Fruit fly (Drosophila melanogaster): ENCODE measurements around the gene CG45065.

DNA sequence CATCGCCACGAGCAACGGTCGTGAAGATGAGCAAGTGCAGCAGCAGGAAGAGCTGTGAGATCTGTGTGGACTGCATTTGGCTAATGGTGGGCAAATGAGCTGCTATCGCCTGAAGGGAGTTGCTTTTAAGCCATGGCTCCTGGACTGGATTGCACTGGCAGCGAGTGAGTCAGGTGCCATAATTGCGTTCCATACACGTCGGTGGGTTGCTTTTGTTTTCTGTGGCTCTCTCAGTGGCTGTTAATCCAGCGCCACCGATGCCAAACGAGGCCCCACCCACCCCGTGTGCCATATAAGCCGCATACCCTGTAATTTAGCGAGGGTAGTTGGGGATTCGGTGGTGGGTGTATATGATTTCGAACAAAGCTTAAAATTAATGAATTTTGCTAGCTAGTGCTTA lies 37.7 kb downstream of the CG45065 start, which contains the start of gene CG12539:
- no peak for TF ChIP-seq jim (GFP tag; optimal IDR thresholded peaks at IDR 0.05)
- TF ChIP-seq CG32264 (GFP tag; optimal IDR thresholded peaks at IDR 0.05), result no peak
- no peak for TF ChIP-seq foxo (GFP tag; optimal IDR thresholded peaks at IDR 0.05)
- TF ChIP-seq Abd-B (GFP tag; optimal IDR thresholded peaks at IDR 0.05), result no peak
- TF ChIP-seq psq (GFP tag; optimal IDR thresholded peaks at IDR 0.05), result no peak
